Worm (Caenorhabditis elegans) whole organism, mixed stage, embryonic: Measurements from ENCODE around the gene rnr-2.

Experiments
- blmp-1 ChIP-seq: fragments of 150-350 bp; optimal IDR thresholded peaks from 2 replicates; lab custom pipeline; 2014; ENCODE audit warnings: missing biosample characterization, missing genetic modification characterization
- elt-3 ChIP-seq: fragments of 150-350 bp; optimal IDR thresholded peaks from 2 replicates; lab custom pipeline; 2014; ENCODE audit warnings: missing biosample characterization, missing genetic modification characterization
- hlh-1 ChIP-seq: fragments of 150-350 bp; optimal IDR thresholded peaks from 2 replicates; lab custom pipeline; 2014; ENCODE audit warnings: missing biosample characterization, missing genetic modification reagents, missing genetic modification characterization
- lin-13 ChIP-seq: fragments of 150-350 bp; optimal IDR thresholded peaks from 2 replicates; lab custom pipeline; 2014; ENCODE audit warnings: missing biosample characterization, missing genetic modification characterization
- lsy-2 ChIP-seq: fragments of 150-350 bp; optimal IDR thresholded peaks from 2 replicates; lab custom pipeline; 2014; ENCODE audit warnings: missing biosample characterization, missing genetic modification characterization
- mep-1 ChIP-seq: fragments of 150-350 bp; optimal IDR thresholded peaks from 2 replicates; lab custom pipeline; 2017; ENCODE audit warnings: missing biosample characterization, missing genetic modification reagents, missing genetic modification characterization, inconsistent platforms
- nhr-28 ChIP-seq: fragments of 150-350 bp; optimal IDR thresholded peaks from 2 replicates; lab custom pipeline; 2014; ENCODE audit warnings: missing biosample characterization, missing genetic modification characterization
- nhr-76 ChIP-seq: sonication (generic microtip); optimal IDR thresholded peaks from 2 replicates; lab custom pipeline; 2017; ENCODE audit warnings: missing biosample characterization, missing genetic modification characterization
- tbx-8 ChIP-seq: fragments of 200-800 bp; sonication (Bioruptor generic); optimal IDR thresholded peaks from 2 replicates; lab custom pipeline; 2018; ENCODE audit warnings: mild to moderate bottlenecking, missing genetic modification characterization, moderate library complexity, missing compliant biosample characterization
- unc-62 ChIP-seq: fragments of 150-350 bp; optimal IDR thresholded peaks from 2 replicates; lab custom pipeline; 2014; ENCODE audit warnings: missing biosample characterization, missing genetic modification reagents, missing genetic modification characterization
- zip-8 ChIP-seq: fragments of 150-350 bp; optimal IDR thresholded peaks from 2 replicates; lab custom pipeline; 2014; ENCODE audit warnings: missing biosample characterization, missing genetic modification characterization

- TF ChIP-seq zip-8 (no peak), lin-13 (tag; lab: Kevin White, UChicago) (no peak), blmp-1 (no peak), nhr-76 (tag; lab: Kevin White, UChicago) (no peak), unc-62 (GFP tag; lab: Kevin White, UChicago) (no peak), elt-3 (no peak), nhr-28 (tag; lab: Kevin White, UChicago) (no peak), mep-1 (no peak), lsy-2 (tag; lab: Kevin White, UChicago) (no peak), hlh-1 (no peak), tbx-8 (no peak)
These were observed 7.7 kb downstream of the rnr-2 start for ce11 chrIII:4087064-4087463.
